Worm (Caenorhabditis elegans) whole organism, L3 larva: ENCODE results near the gene pdi-2.
A peak's percentile ranks its signal among the peaks of the same experiment; 100 is the strongest.

Source experiments
- R02D3.7 ChIP-seq: fragments of 150-350 bp; optimal IDR thresholded peaks from 2 replicates; lab custom pipeline; 2014; ENCODE audit warnings: missing biosample characterization, missing genetic modification characterization
- ZK546.5 ChIP-seq: sonication (generic microtip); optimal IDR thresholded peaks from 2 replicates; lab custom pipeline; 2017; ENCODE audit warnings: missing biosample characterization, missing genetic modification characterization
- aly-2 ChIP-seq: fragments of 150-350 bp; optimal IDR thresholded peaks from 2 replicates; lab custom pipeline; 2014; ENCODE audit warnings: missing biosample characterization, missing genetic modification characterization
- ama-1 ChIP-seq: fragments of 150-350 bp; optimal IDR thresholded peaks from 2 replicates; lab custom pipeline; 2018
- ceh-16 ChIP-seq: sonication (generic microtip); optimal IDR thresholded peaks from 2 replicates; lab custom pipeline; 2017; ENCODE audit warnings: missing biosample characterization, missing genetic modification characterization
- ceh-28 ChIP-seq: fragments of 150-350 bp; optimal IDR thresholded peaks from 2 replicates; lab custom pipeline; 2014; ENCODE audit warnings: missing biosample characterization, missing genetic modification reagents, missing genetic modification characterization
- ceh-82 ChIP-seq: fragments of 150-350 bp; optimal IDR thresholded peaks from 2 replicates; lab custom pipeline; 2014; ENCODE audit warnings: missing biosample characterization, missing genetic modification characterization
- egl-27 ChIP-seq: sonication (generic microtip); optimal IDR thresholded peaks from 4 replicates; lab custom pipeline; 2017; ENCODE audit warnings: missing biosample characterization, missing genetic modification reagents, missing genetic modification characterization
- egl-5 ChIP-seq: fragments of 150-350 bp; optimal IDR thresholded peaks from 2 replicates; lab custom pipeline; 2017; ENCODE audit warnings: missing biosample characterization, missing genetic modification reagents, missing genetic modification characterization, inconsistent platforms
- elt-1 ChIP-seq: fragments of 150-350 bp; optimal IDR thresholded peaks from 2 replicates; lab custom pipeline; 2014; ENCODE audit warnings: missing biosample characterization, missing genetic modification characterization
- elt-2 ChIP-seq: sonication (generic microtip); optimal IDR thresholded peaks from 2 replicates; lab custom pipeline; 2016; ENCODE audit warnings: missing genetic modification reagents, mild to moderate bottlenecking, missing genetic modification characterization, missing compliant biosample characterization
- elt-3 ChIP-seq, 3 experiments: fragments of 150-350 bp in 1 of 3; sonication (generic microtip) in 2 of 3; optimal IDR thresholded peaks; 2 replicates in 2 of 3; 4 replicates in 1 of 3; lab custom pipeline; 2014 to 2017; ENCODE audit warnings: missing biosample characterization in 3 of 3, missing genetic modification characterization in 3 of 3
- fkh-2 ChIP-seq: fragments of 150-350 bp; optimal IDR thresholded peaks from 2 replicates; lab custom pipeline; 2014; ENCODE audit warnings: missing biosample characterization, missing genetic modification reagents, missing genetic modification characterization
- hmg-11 ChIP-seq: sonication (generic microtip); optimal IDR thresholded peaks from 2 replicates; lab custom pipeline; 2016; ENCODE audit warnings: missing genetic modification characterization, missing compliant biosample characterization
- jun-1 ChIP-seq: fragments of 150-350 bp; optimal IDR thresholded peaks from 2 replicates; lab custom pipeline; 2014; ENCODE audit warnings: missing biosample characterization, missing genetic modification reagents, missing genetic modification characterization
- lin-15B ChIP-seq: fragments of 150-350 bp; optimal IDR thresholded peaks from 2 replicates; lab custom pipeline; 2014; ENCODE audit warnings: missing biosample characterization, missing genetic modification characterization
- lin-39 ChIP-seq: fragments of 150-350 bp; optimal IDR thresholded peaks from 2 replicates; lab custom pipeline; 2018; ENCODE audit warnings: missing biosample characterization, missing genetic modification reagents, missing genetic modification characterization
- lsy-12 ChIP-seq: sonication (generic microtip); optimal IDR thresholded peaks from 2 replicates; lab custom pipeline; 2016; ENCODE audit warnings: mild to moderate bottlenecking, missing genetic modification characterization, missing compliant biosample characterization
- nhr-11 ChIP-seq: fragments of 150-350 bp; optimal IDR thresholded peaks from 2 replicates; lab custom pipeline; 2014; ENCODE audit warnings: missing biosample characterization, missing genetic modification characterization
- nhr-12 ChIP-seq: fragments of 150-350 bp; optimal IDR thresholded peaks from 2 replicates; lab custom pipeline; 2014; ENCODE audit warnings: missing biosample characterization, missing genetic modification characterization
- nhr-23 ChIP-seq: fragments of 150-350 bp; optimal IDR thresholded peaks from 2 replicates; lab custom pipeline; 2014; ENCODE audit warnings: missing biosample characterization, missing genetic modification reagents, missing genetic modification characterization
- nhr-237 ChIP-seq: fragments of 150-350 bp; optimal IDR thresholded peaks from 2 replicates; lab custom pipeline; 2014; ENCODE audit warnings: missing biosample characterization, missing genetic modification characterization
- nhr-25 ChIP-seq: sonication (generic microtip); optimal IDR thresholded peaks from 2 replicates; lab custom pipeline; 2017; ENCODE audit warnings: missing biosample characterization, missing genetic modification characterization
- nhr-28 ChIP-seq: fragments of 150-350 bp; optimal IDR thresholded peaks from 2 replicates; lab custom pipeline; 2014; ENCODE audit warnings: missing biosample characterization, missing genetic modification characterization
- nhr-67 ChIP-seq: fragments of 150-350 bp; optimal IDR thresholded peaks from 2 replicates; lab custom pipeline; 2014; ENCODE audit warnings: missing biosample characterization, missing genetic modification characterization
- nhr-76 ChIP-seq: fragments of 150-350 bp; sonication (generic microtip); optimal IDR thresholded peaks from 5 replicates; lab custom pipeline; 2014; ENCODE audit warnings: missing biosample characterization, missing genetic modification characterization
- nhr-77 ChIP-seq: fragments of 150-350 bp; optimal IDR thresholded peaks from 2 replicates; lab custom pipeline; 2014; ENCODE audit warnings: missing biosample characterization, missing genetic modification characterization
- pqm-1 ChIP-seq: fragments of 150-350 bp; optimal IDR thresholded peaks from 2 replicates; lab custom pipeline; 2017; ENCODE audit warnings: missing biosample characterization, missing genetic modification characterization, inconsistent platforms
- skn-1 ChIP-seq: fragments of 150-350 bp; optimal IDR thresholded peaks from 2 replicates; lab custom pipeline; 2014; ENCODE audit warnings: missing biosample characterization, missing genetic modification characterization
- snpc-4 ChIP-seq: fragments of 150-350 bp; optimal IDR thresholded peaks from 2 replicates; lab custom pipeline; 2014; ENCODE audit warnings: missing biosample characterization, missing genetic modification characterization
- unc-62 ChIP-seq: fragments of 150-350 bp; sonication (generic microtip); optimal IDR thresholded peaks from 4 replicates; lab custom pipeline; 2014; ENCODE audit warnings: missing biosample characterization, missing genetic modification reagents, missing genetic modification characterization
- zag-1 ChIP-seq: fragments of 150-350 bp; optimal IDR thresholded peaks from 2 replicates; lab custom pipeline; 2014; ENCODE audit warnings: missing biosample characterization, missing genetic modification characterization
- ztf-11 ChIP-seq: fragments of 150-350 bp; optimal IDR thresholded peaks from 2 replicates; lab custom pipeline; 2014; ENCODE audit warnings: missing biosample characterization, missing genetic modification characterization
- ztf-4 ChIP-seq: fragments of 150-350 bp; optimal IDR thresholded peaks from 2 replicates; lab custom pipeline; 2014; ENCODE audit warnings: missing biosample characterization, missing genetic modification characterization

Gene pdi-2

DNA sequence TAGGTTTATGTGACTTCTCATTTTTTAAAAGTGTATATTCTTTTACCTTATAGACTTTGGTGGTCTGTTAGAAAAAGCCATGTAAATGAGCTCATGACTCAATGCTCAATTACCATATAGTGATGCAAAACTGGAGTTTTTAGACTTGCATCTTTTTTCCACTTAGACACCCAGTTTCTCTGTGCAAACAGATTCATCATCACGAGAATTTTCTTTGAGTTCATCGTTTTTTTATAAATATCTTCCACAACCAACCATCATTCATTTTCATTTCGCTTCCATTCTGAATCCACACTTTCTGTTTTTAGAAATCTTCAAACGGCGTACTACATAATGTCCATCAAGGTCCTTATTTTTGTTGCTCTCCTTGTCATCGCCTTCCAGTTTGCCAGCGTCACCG lies 20.6 kb downstream of the pdi-2 start, which contains the start of gene C07A12.2:
C07A12.2 (plus strand) TSS at position 301 of the 400 bp plus-strand sequence.
- TF ChIP-seq nhr-67 (tag; lab: Kevin White, UChicago) (no peak), unc-62 (GFP tag; lab: Kevin White, UChicago) (no peak), fkh-2 (tag; lab: Kevin White, UChicago) (no peak), nhr-12 (tag; lab: Kevin White, UChicago) (no peak), R02D3.7 (no peak), nhr-28 (tag; lab: Kevin White, UChicago) (no peak), nhr-77 (no peak), ceh-16 (no peak), skn-1 (tag; lab: Kevin White, UChicago) (no peak), ceh-28 (tag; lab: Kevin White, UChicago) (no peak)

DNA sequence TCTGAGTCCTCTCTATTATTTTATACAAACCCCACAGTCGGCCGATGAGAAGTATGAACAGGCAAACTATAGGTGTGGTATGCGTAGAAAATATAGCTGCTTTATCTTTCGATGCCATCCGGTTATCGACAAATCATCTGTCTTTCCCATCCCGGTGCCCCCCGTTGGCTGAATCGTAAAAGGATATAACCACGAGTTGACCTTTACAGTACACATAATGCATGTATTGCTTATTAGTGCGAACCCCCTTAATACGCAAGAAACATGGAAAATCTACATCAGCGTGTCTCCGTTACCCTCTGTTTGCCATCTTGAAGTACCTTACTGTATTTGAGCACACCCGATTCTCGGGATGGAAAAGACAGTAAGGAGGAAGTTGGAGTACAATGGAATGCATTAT lies 25.0 kb downstream of the pdi-2 start:
- TF ChIP-seq egl-5 (tag; lab: Kevin White, UChicago) (no peak), nhr-28 (tag; lab: Kevin White, UChicago) (no peak), hmg-11 (tag; lab: Kevin White, UChicago) (no peak), nhr-23 (tag; lab: Kevin White, UChicago) (no peak), elt-2 (no peak), ceh-16 (no peak), lin-15B (tag; lab: Kevin White, UChicago) (no peak), unc-62 (GFP tag; lab: Kevin White, UChicago) (no peak)

ce11 chrX:4549853-4550596 lies 26.1 kb downstream of the pdi-2 start, which contains the start of gene C07A12.18:
C07A12.18 (minus strand) TSS chrX:4549903.
- TF ChIP-seq elt-1 (tag; lab: Kevin White, UChicago) (peak; percentile 14), nhr-76 (tag; lab: Kevin White, UChicago) (no peak), nhr-25 (tag; lab: Kevin White, UChicago) (no peak), lsy-12 (tag; lab: Kevin White, UChicago) (no peak)

DNA sequence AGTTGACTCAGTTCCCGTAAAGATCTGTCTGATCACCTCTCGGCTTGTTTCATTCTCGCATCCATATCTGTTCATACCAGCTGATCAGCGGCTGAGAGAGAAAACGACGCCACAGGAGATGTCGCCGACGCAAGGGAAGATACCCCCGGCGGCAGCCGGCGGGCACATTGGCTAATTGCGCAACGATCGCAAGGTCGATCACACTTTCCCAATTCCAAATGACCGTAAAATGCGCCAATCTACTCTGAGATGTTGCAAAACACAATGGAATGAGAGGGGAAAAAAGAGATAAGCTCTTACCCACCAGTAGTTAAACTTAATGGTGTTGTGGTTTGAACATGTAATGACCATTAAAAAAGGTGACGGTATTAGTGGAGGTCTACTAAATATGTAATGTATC lies 27.0 kb downstream of the pdi-2 start:
- no peak for TF ChIP-seq elt-3 (tag; optimal IDR thresholded peaks at IDR 0.05; lab: Kevin White, UChicago)
- no peak for TF ChIP-seq nhr-237 (tag; lab: Kevin White, UChicago)
- TF ChIP-seq egl-27 (tag; lab: Kevin White, UChicago): no peak
- no peak for TF ChIP-seq ceh-28 (tag; lab: Kevin White, UChicago)
- TF ChIP-seq nhr-28 (tag; lab: Kevin White, UChicago): no peak
- TF ChIP-seq egl-5 (tag; lab: Kevin White, UChicago): no peak
- TF ChIP-seq nhr-23 (tag; lab: Kevin White, UChicago): peak; percentile 70
- peak; percentile 59 for TF ChIP-seq nhr-25 (tag; lab: Kevin White, UChicago)

DNA sequence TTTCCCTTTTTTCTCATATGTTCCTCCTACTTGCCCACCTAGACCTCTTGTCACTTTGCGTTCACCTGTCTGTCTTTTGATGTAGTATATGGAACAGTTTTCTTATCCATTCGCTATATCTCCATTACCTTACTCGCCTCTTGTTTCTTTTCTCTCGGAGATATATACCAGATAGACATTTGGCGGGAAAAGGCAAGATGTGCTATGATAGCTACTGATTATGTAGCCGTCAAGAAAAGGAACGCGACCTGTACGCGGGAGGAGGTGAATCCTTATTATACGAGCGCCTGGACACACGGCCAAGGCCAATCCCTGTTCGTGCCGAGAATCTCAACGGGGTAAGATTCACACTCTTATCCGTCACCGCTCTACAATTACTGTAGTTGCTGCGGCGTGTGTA lies 29.1 kb downstream of the pdi-2 start:
- TF ChIP-seq ama-1 (lab: Kevin White, UChicago) (no peak), elt-1 (tag; lab: Kevin White, UChicago) (peak; percentile 13)

ce11 chrX:4553491-4553890 lies 29.5 kb downstream of the pdi-2 start:
- TF ChIP-seq pqm-1 (tag; lab: Kevin White, UChicago) (no peak), snpc-4 (no peak), zag-1 (tag; lab: Kevin White, UChicago) (no peak)
- TF ChIP-seq, all 47 proteins: peak for 0

DNA sequence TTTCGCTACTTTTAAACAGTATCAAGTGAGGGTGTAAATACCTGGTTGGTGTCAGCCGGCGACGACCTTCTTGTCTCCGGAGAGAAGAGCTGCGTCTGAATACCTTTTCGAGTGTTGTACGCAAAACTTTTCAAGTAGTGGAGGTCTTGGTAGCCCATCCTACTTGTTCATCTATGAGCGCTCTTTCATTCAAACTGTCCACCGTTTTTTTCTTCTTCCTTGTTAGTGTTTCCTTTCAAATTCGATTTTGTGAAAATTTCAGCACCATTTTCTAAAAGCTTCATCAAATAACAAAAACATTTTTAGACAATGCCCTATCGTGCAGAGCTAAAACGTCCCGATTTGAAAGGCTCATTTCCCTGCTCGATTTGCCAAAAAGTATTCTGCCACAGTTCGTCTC lies 30.4 kb downstream of the pdi-2 start, which contains the start of gene ham-2:
ham-2 (plus strand) TSS at position 301 of the 400 bp plus-strand sequence.
- no peak for TF ChIP-seq ama-1 (lab: Kevin White, UChicago)
- TF ChIP-seq elt-3 (tag; optimal IDR thresholded peaks at IDR 0.05; lab: Kevin White, UChicago): no peak
- no peak for TF ChIP-seq nhr-11 (tag; lab: Kevin White, UChicago)
- TF ChIP-seq nhr-76 (tag; lab: Kevin White, UChicago): no peak
- TF ChIP-seq nhr-23 (tag; lab: Kevin White, UChicago): no peak
- TF ChIP-seq nhr-25 (tag; lab: Kevin White, UChicago): no peak
- TF ChIP-seq ceh-16: no peak
- TF ChIP-seq ZK546.5: no peak
- TF ChIP-seq jun-1 (tag; lab: Kevin White, UChicago): no peak
- TF ChIP-seq ztf-11 (tag; lab: Kevin White, UChicago): no peak
- no peak for TF ChIP-seq ceh-82
- no peak for TF ChIP-seq ztf-4 (tag; lab: Kevin White, UChicago)
- no peak for TF ChIP-seq egl-5 (tag; lab: Kevin White, UChicago)
- TF ChIP-seq lin-39 (tag; lab: Kevin White, UChicago): no peak
- TF ChIP-seq aly-2 (tag; lab: Kevin White, UChicago): no peak
- no peak for TF ChIP-seq nhr-77
- TF ChIP-seq nhr-12 (tag; lab: Kevin White, UChicago): no peak
- TF ChIP-seq elt-2: no peak
- TF ChIP-seq nhr-28 (tag; lab: Kevin White, UChicago): no peak
